Fruit fly (Drosophila melanogaster) whole organism, embryonic: Measurements from ENCODE around the gene NijC.

Experiments used
- C15 ChIP-seq: fragments of 200-800 bp; sonication (Bioruptor generic); IDR thresholded peaks from 3 replicates; pipeline ENCODE4 v1.3.6; 2022; ENCODE audit warnings: missing biosample characterization, missing genetic modification characterization
- CG10462 ChIP-seq: fragments of 200-800 bp; sonication (Bioruptor generic); optimal IDR thresholded peaks from 2 replicates; lab custom pipeline; 2016; ENCODE audit warnings: missing biosample characterization, missing genetic modification characterization
- CG10979 ChIP-seq: fragments of 200-800 bp; sonication (Bioruptor generic); optimal IDR thresholded peaks from 2 replicates; lab custom pipeline; 2018; ENCODE audit warnings: missing biosample characterization, mild to moderate bottlenecking, missing genetic modification characterization, moderate library complexity
- CG11093 ChIP-seq: fragments of 200-800 bp; sonication (Bioruptor generic); IDR thresholded peaks from 3 replicates; pipeline ENCODE4 v1.3.6; 2022; ENCODE audit warnings: missing biosample characterization, missing genetic modification characterization
- CG11247 ChIP-seq: fragments of 200-800 bp; sonication (Bioruptor generic); IDR thresholded peaks from 2 replicates; pipeline ENCODE4 v1.3.6; 2022; ENCODE audit warnings: missing biosample characterization, missing genetic modification characterization
- CG11456 ChIP-seq: fragments of 200-800 bp; sonication (Bioruptor generic); IDR thresholded peaks from 3 replicates; pipeline ENCODE4 v1.3.6; 2022; ENCODE audit warnings: missing biosample characterization, missing genetic modification characterization
- CG12299 ChIP-seq: fragments of 200-800 bp; sonication (Bioruptor generic); optimal IDR thresholded peaks from 2 replicates; lab custom pipeline; 2018; ENCODE audit warnings: missing biosample characterization, mild to moderate bottlenecking, missing genetic modification characterization
- CG14710 ChIP-seq: fragments of 200-800 bp; sonication (Bioruptor generic); optimal IDR thresholded peaks from 3 replicates; lab custom pipeline; 2019; ENCODE audit warnings: missing biosample characterization, mild to moderate bottlenecking, missing genetic modification characterization, moderate library complexity
- CG15011 ChIP-seq: fragments of 200-800 bp; sonication (Bioruptor generic); optimal IDR thresholded peaks from 3 replicates; lab custom pipeline; 2018; ENCODE audit warnings: missing biosample characterization, mild to moderate bottlenecking, missing genetic modification characterization
- CG16863 ChIP-seq: fragments of 200-800 bp; sonication (Bioruptor generic); optimal IDR thresholded peaks from 3 replicates; lab custom pipeline; 2016; ENCODE audit warnings: missing biosample characterization, missing genetic modification characterization
- CG18599 ChIP-seq: fragments of 200-800 bp; sonication (Bioruptor generic); optimal IDR thresholded peaks from 3 replicates; lab custom pipeline; 2017; ENCODE audit warnings: missing biosample characterization, missing genetic modification characterization, mild to moderate bottlenecking, moderate library complexity, missing genetic modification reagents
- CG18764 ChIP-seq: fragments of 200-800 bp; sonication (Bioruptor generic); optimal IDR thresholded peaks from 3 replicates; lab custom pipeline; 2016; ENCODE audit warnings: missing biosample characterization, missing genetic modification characterization
- CG43689 ChIP-seq: fragments of 200-800 bp; sonication (Bioruptor generic); IDR thresholded peaks from 2 replicates; pipeline ENCODE4 v1.3.6; 2022; ENCODE audit warnings: missing biosample characterization, missing genetic modification characterization
- CG5180 ChIP-seq: fragments of 200-800 bp; sonication (Bioruptor generic); optimal IDR thresholded peaks from 3 replicates; lab custom pipeline; 2017; ENCODE audit warnings: missing biosample characterization, missing genetic modification characterization, mild to moderate bottlenecking, moderate library complexity, missing genetic modification reagents
- CG7271 ChIP-seq: fragments of 200-800 bp; sonication (Bioruptor generic); optimal IDR thresholded peaks from 2 replicates; lab custom pipeline; 2018; ENCODE audit warnings: missing biosample characterization, mild to moderate bottlenecking, missing genetic modification characterization, moderate library complexity
- CG7745 ChIP-seq: fragments of 200-800 bp; sonication (Bioruptor generic); optimal IDR thresholded peaks from 2 replicates; lab custom pipeline; 2018; ENCODE audit warnings: missing biosample characterization, mild to moderate bottlenecking, missing genetic modification characterization, moderate library complexity
- CG7963 ChIP-seq: fragments of 200-800 bp; sonication (Bioruptor generic); IDR thresholded peaks from 3 replicates; pipeline ENCODE4 v1.3.6; 2022; ENCODE audit warnings: missing biosample characterization, missing genetic modification characterization; ENCODE audit not compliant: partially characterized antibody
- CG7987 ChIP-seq: fragments of 200-800 bp; sonication (Bioruptor generic); optimal IDR thresholded peaks from 2 replicates; lab custom pipeline; 2018; ENCODE audit warnings: missing biosample characterization, mild to moderate bottlenecking, missing genetic modification characterization, moderate library complexity
- CG8281 ChIP-seq: fragments of 200-800 bp; sonication (Bioruptor generic); optimal IDR thresholded peaks from 2 replicates; lab custom pipeline; 2018; ENCODE audit warnings: missing biosample characterization, mild to moderate bottlenecking, missing genetic modification characterization, moderate library complexity
- Camta ChIP-seq: fragments of 200-800 bp; sonication (Bioruptor generic); optimal IDR thresholded peaks from 2 replicates; lab custom pipeline; 2016; ENCODE audit warnings: missing biosample characterization, missing genetic modification characterization
- CkIIα-i1 ChIP-seq: fragments of 200-800 bp; sonication (Bioruptor generic); IDR thresholded peaks from 2 replicates; pipeline ENCODE4 v1.3.6; 2022; ENCODE audit warnings: missing biosample characterization, missing genetic modification characterization
- Dad ChIP-seq: fragments of 200-800 bp; sonication (Bioruptor generic); optimal IDR thresholded peaks from 3 replicates; lab custom pipeline; 2016; ENCODE audit warnings: missing biosample characterization, missing genetic modification characterization
- Dip2 ChIP-seq: fragments of 200-800 bp; sonication (Bioruptor generic); IDR thresholded peaks from 2 replicates; pipeline ENCODE4 v1.3.6; 2022; ENCODE audit warnings: missing biosample characterization, missing genetic modification characterization
- ERR ChIP-seq: fragments of 200-800 bp; sonication (Bioruptor generic); optimal IDR thresholded peaks from 2 replicates; lab custom pipeline; 2016; ENCODE audit warnings: missing biosample characterization, missing genetic modification characterization
- Elba2 ChIP-seq: fragments of 200-800 bp; sonication (Bioruptor generic); optimal IDR thresholded peaks from 3 replicates; lab custom pipeline; 2016; ENCODE audit warnings: missing biosample characterization, missing genetic modification characterization
- HHEX ChIP-seq: fragments of 200-800 bp; sonication (Bioruptor generic); optimal IDR thresholded peaks from 3 replicates; lab custom pipeline; 2017; ENCODE audit warnings: missing biosample characterization, mild to moderate bottlenecking, missing genetic modification characterization, missing genetic modification reagents
- HLHmδ ChIP-seq: fragments of 200-800 bp; sonication (Bioruptor generic); optimal IDR thresholded peaks from 2 replicates; lab custom pipeline; 2018; ENCODE audit warnings: missing biosample characterization, mild to moderate bottlenecking, missing genetic modification characterization, moderate library complexity
- Hr78 ChIP-seq, 2 experiments: fragments of 200-800 bp in 1 of 2; fragments of >200 bp in 1 of 2; sonication (Bioruptor generic) in 1 of 2; optimal IDR thresholded peaks; 2 replicates each; lab custom pipeline; 2017 to 2019; ENCODE audit warnings: missing biosample characterization in 2 of 2, missing genetic modification characterization in 2 of 2, mild to moderate bottlenecking in 1 of 2, moderate library complexity in 1 of 2
- Max ChIP-seq: fragments of 200-800 bp; sonication (Bioruptor generic); optimal IDR thresholded peaks from 2 replicates; lab custom pipeline; 2016; ENCODE audit warnings: missing biosample characterization, mild to moderate bottlenecking, missing genetic modification characterization
- Opbp ChIP-seq: fragments of 200-800 bp; sonication (Bioruptor generic); IDR thresholded peaks from 3 replicates; pipeline ENCODE4 v1.3.6; 2022; ENCODE audit warnings: missing biosample characterization, missing genetic modification characterization; ENCODE audit not compliant: partially characterized antibody
- PHDP ChIP-seq: fragments of 200-800 bp; sonication (Bioruptor generic); optimal IDR thresholded peaks from 3 replicates; lab custom pipeline; 2018; ENCODE audit warnings: missing biosample characterization, mild to moderate bottlenecking, missing genetic modification characterization, moderate library complexity
- Ravus ChIP-seq: fragments of 200-800 bp; sonication (Bioruptor generic); IDR thresholded peaks from 2 replicates; pipeline ENCODE4 v1.3.6; 2022; ENCODE audit warnings: missing biosample characterization, missing genetic modification characterization
- Stat92E ChIP-seq, 3 experiments: fragments of >200 bp in 2 of 3; fragments of 200-800 bp in 1 of 3; sonication (Bioruptor generic) in 1 of 3; optimal IDR thresholded peaks; 2 replicates each; lab custom pipeline; 2017 to 2019; ENCODE audit warnings: missing biosample characterization in 3 of 3, missing genetic modification characterization in 3 of 3, mild to moderate bottlenecking in 1 of 3, moderate library complexity in 1 of 3
- TFAM ChIP-seq: fragments of 200-800 bp; sonication (Bioruptor generic); optimal IDR thresholded peaks from 2 replicates; lab custom pipeline; 2017; ENCODE audit warnings: missing biosample characterization, missing genetic modification characterization, inconsistent platforms
- cato ChIP-seq: fragments of 200-800 bp; sonication (Bioruptor generic); optimal IDR thresholded peaks from 2 replicates; lab custom pipeline; 2016; ENCODE audit warnings: missing biosample characterization, missing genetic modification characterization, borderline replicate concordance
- chinmo ChIP-seq: fragments of 200-800 bp; sonication (Bioruptor generic); IDR thresholded peaks from 4 replicates; pipeline ENCODE4 v1.3.6; 2022; ENCODE audit warnings: missing biosample characterization, missing genetic modification characterization; ENCODE audit not compliant: partially characterized antibody
- cwo ChIP-seq: fragments of 200-800 bp; sonication (Bioruptor generic); optimal IDR thresholded peaks from 3 replicates; lab custom pipeline; 2017; ENCODE audit warnings: missing biosample characterization, missing genetic modification characterization, mild to moderate bottlenecking, moderate library complexity, missing genetic modification reagents
- eyg ChIP-seq: fragments of 200-800 bp; sonication (Bioruptor generic); optimal IDR thresholded peaks from 3 replicates; lab custom pipeline; 2016; ENCODE audit warnings: missing biosample characterization, missing genetic modification characterization
- gcm ChIP-seq: fragments of 200-800 bp; sonication (Bioruptor generic); optimal IDR thresholded peaks from 2 replicates; lab custom pipeline; 2019; ENCODE audit warnings: missing biosample characterization, mild to moderate bottlenecking, missing genetic modification characterization, moderate library complexity
- inv ChIP-seq: fragments of 200-800 bp; sonication (Bioruptor generic); IDR thresholded peaks from 2 replicates; pipeline ENCODE4 v1.3.6; 2022; ENCODE audit warnings: missing biosample characterization, missing genetic modification characterization; ENCODE audit not compliant: partially characterized antibody
- jing ChIP-seq: fragments of 200-800 bp; sonication (Bioruptor generic); optimal IDR thresholded peaks from 2 replicates; lab custom pipeline; 2018; ENCODE audit warnings: missing biosample characterization, mild to moderate bottlenecking, missing genetic modification characterization
- knrl ChIP-seq: fragments of 200-800 bp; sonication (Bioruptor generic); IDR thresholded peaks from 3 replicates; pipeline ENCODE4 v1.3.6; 2022; ENCODE audit warnings: missing biosample characterization, missing genetic modification characterization; ENCODE audit not compliant: partially characterized antibody
- mirr ChIP-seq: fragments of 200-800 bp; sonication (Bioruptor generic); optimal IDR thresholded peaks from 3 replicates; lab custom pipeline; 2018; ENCODE audit warnings: missing biosample characterization, mild to moderate bottlenecking, missing genetic modification characterization
- onecut ChIP-seq: fragments of 200-800 bp; sonication (Bioruptor generic); IDR thresholded peaks from 2 replicates; pipeline ENCODE4 v1.3.6; 2022; ENCODE audit warnings: missing biosample characterization, missing genetic modification characterization
- stwl ChIP-seq: fragments of 200-800 bp; sonication (Bioruptor generic); optimal IDR thresholded peaks from 3 replicates; lab custom pipeline; 2018; ENCODE audit warnings: missing biosample characterization, mild to moderate bottlenecking, missing genetic modification characterization, moderate library complexity
- toy ChIP-seq: fragments of 200-800 bp; sonication (Bioruptor generic); IDR thresholded peaks from 2 replicates; pipeline ENCODE4 v1.3.6; 2022; ENCODE audit warnings: missing biosample characterization, missing genetic modification characterization
- trem ChIP-seq: fragments of 200-800 bp; optimal IDR thresholded peaks from 3 replicates; lab custom pipeline; 2019; ENCODE audit warnings: missing biosample characterization, mild to moderate bottlenecking, missing genetic modification characterization, moderate library complexity

NijC gene

DNA sequence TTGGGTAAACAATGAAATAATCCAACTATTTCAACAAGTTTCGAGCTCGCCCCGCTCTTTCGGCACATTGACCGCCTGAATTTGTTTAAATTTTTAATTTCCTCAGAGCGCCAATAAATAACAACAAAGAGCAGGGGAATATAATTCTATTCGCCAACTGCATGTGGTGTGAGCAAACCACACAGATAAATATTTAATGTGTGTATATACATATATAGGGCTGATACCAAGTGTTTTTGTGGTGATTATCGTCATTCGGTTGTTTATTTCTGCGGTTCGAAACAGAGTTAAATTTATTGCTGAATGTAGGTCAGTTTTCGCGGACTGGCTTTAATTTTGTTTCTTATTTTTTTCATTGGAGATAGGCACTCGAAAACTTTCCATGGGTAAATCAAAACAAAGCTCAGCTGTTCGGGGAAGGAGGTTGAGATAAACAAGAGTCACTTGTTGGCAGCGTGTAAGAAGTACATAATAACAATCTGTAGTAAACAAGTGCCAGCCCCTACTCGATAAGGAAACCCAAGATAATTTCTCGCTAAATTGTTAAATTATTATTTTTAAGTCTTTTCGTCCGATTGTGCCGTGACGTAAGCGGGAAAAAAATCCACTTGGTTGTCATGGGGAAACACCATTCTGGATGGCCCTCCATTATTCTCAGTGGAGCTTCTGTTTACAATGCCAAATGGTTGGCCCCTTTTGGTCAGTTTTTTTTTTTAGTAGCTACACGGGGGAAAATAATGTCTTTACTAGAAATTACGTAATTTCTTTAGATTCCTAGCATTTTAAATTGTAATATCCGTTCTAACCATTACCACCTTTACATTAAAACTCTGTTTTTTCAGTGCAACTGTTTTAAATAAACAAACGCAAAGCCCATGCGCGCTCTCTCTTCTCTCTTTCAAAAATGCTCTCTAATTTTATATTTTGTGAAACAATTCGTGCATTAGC, 22.9 kb downstream of the NijC start (continued):
- TF ChIP-seq Hr78 (GFP tag; optimal IDR thresholded peaks at IDR 0.05; lab: Kevin White, UChicago) (no peak), CkIIα-i1 (GFP tag; lab: Robert Waterston, UW) (no peak), PHDP (tag; lab: Kevin White, UChicago) (peak; percentile 49), knrl (GFP tag; lab: Robert Waterston, UW) (no peak), CG12299 (tag; lab: Kevin White, UChicago) (peak; percentile 31), mirr (GFP tag; lab: Kevin White, UChicago) (peak; percentile 43), cwo (GFP tag; lab: Kevin White, UChicago) (peak; percentile 51), Dip2 (GFP tag; lab: Robert Waterston, UW) (no peak), ERR (GFP tag; lab: Kevin White, UChicago) (no peak), jing (peak; percentile 8), CG7987 (GFP tag; lab: Kevin White, UChicago) (peak; percentile 79), inv (GFP tag; lab: Robert Waterston, UW) (no peak), Elba2 (GFP tag; lab: Kevin White, UChicago) (no peak), TFAM (no peak), CG16863 (GFP tag; lab: Kevin White, UChicago) (no peak), HLHmδ (GFP tag; lab: Kevin White, UChicago) (no peak), Camta (GFP tag; lab: Kevin White, UChicago) (peak; percentile 15), chinmo (GFP tag; lab: Robert Waterston, UW) (0 out of 4 replicates have a peak, but pooled peaks have one; percentile 56), CG18764 (GFP tag; lab: Kevin White, UChicago) (peak; percentile 2), trem (tag; lab: Kevin White, UChicago) (no peak), CG15011 (GFP tag; lab: Kevin White, UChicago) (peak; percentile 39), CG8281 (peak; percentile 7), CG11093 (GFP tag; lab: Robert Waterston, UW) (no peak), CG11247 (0 out of 2 replicates have a peak, but pooled peaks have one; percentile 10), CG5180 (peak; percentile 6), CG10979 (tag; lab: Kevin White, UChicago) (peak; percentile 39), CG7271 (tag; lab: Kevin White, UChicago) (no peak), C15 (no peak), gcm (GFP tag; lab: Kevin White, UChicago) (peak; percentile 27), CG43689 (GFP tag; lab: Robert Waterston, UW) (no peak), CG7963 (GFP tag; lab: Robert Waterston, UW) (no peak), HHEX (GFP tag; lab: Kevin White, UChicago) (peak; percentile 26), CG11456 (peak; percentile 64; the same call in 2 of the 3 replicates), Opbp (GFP tag; lab: Robert Waterston, UW) (no peak), Max (GFP tag; lab: Kevin White, UChicago) (peak; percentile 28), Stat92E (GFP tag; optimal IDR thresholded peaks at IDR 0.05; lab: Kevin White, UChicago) (no peak), toy (GFP tag; lab: Robert Waterston, UW) (no peak), Ravus (peak; percentile 21), eyg (GFP tag; lab: Kevin White, UChicago) (peak; percentile 14), onecut (GFP tag; lab: Robert Waterston, UW) (no peak), stwl (tag; lab: Kevin White, UChicago) (no peak), CG18599 (GFP tag; lab: Kevin White, UChicago) (peak; percentile 81), CG14710 (tag; lab: Kevin White, UChicago) (peak; percentile 1), CG10462 (GFP tag; lab: Kevin White, UChicago) (no peak), cato (GFP tag; lab: Kevin White, UChicago) (no peak), Dad (GFP tag; lab: Kevin White, UChicago) (peak; percentile 9), CG7745 (tag; lab: Kevin White, UChicago) (no peak)
